Fruit fly (Drosophila melanogaster): ENCODE results near the gene del.

del gene

dm6 chr2L:21168295-21169159, 20.2 kb upstream of the del start, which contains the start of the genes mAcon1, CG43345 and CG43346 (continued):
- TF ChIP-seq CG9817 (tag; optimal IDR thresholded peaks at IDR 0.05) = peak; percentile 79
- TF ChIP-seq gsb-n (tag; optimal IDR thresholded peaks at IDR 0.05) = no peak
- no peak; the same call in 1 of the 2 replicates for TF ChIP-seq GATAe (GFP tag; conservative IDR thresholded peaks at IDR 0.05)
- TF ChIP-seq CG16863 (GFP tag; optimal IDR thresholded peaks at IDR 0.05) = peak; percentile 81
- TF ChIP-seq vnd (GFP tag; IDR thresholded peaks at IDR 0.05; ENCODE audit: partially characterized antibody) = no peak
- peak; percentile 70 for TF ChIP-seq CG12744 (GFP tag; optimal IDR thresholded peaks at IDR 0.05)
- peak; percentile 68 for TF ChIP-seq vfl (GFP tag; optimal IDR thresholded peaks at IDR 0.05)
- TF ChIP-seq CG6765 (GFP tag; optimal IDR thresholded peaks at IDR 0.05) = peak; percentile 27
- peak; percentile 76 for TF ChIP-seq MBD-R2 (GFP tag; IDR thresholded peaks at IDR 0.05)
- peak; percentile 69 for TF ChIP-seq twi (tag; optimal IDR thresholded peaks at IDR 0.05)
- TF ChIP-seq odd (GFP tag; optimal IDR thresholded peaks at IDR 0.05) = no peak
- TF ChIP-seq Dfd (GFP tag; optimal IDR thresholded peaks at IDR 0.05) = no peak
- peak; percentile 89 for TF ChIP-seq CG34376 (GFP tag; optimal IDR thresholded peaks at IDR 0.05)
- TF ChIP-seq gt (GFP tag; IDR thresholded peaks at IDR 0.05) = no peak
- peak; percentile 84 for TF ChIP-seq CG9932 (GFP tag; IDR thresholded peaks at IDR 0.05)
- peak; percentile 84 for TF ChIP-seq her (GFP tag; optimal IDR thresholded peaks at IDR 0.05)
- TF ChIP-seq HLH3B (GFP tag; IDR thresholded peaks at IDR 0.05) = peak; percentile 46; the same call in 1 of the 2 replicates
- TF ChIP-seq run (tag; optimal IDR thresholded peaks at IDR 0.05) = no peak
- peak; percentile 26 for TF ChIP-seq CG14965 (GFP tag; optimal IDR thresholded peaks at IDR 0.05; ENCODE audit: borderline replicate concordance)
- peak; percentile 27; the same call in 1 of the 2 replicates for TF ChIP-seq vvl (GFP tag; IDR thresholded peaks at IDR 0.05)
- TF ChIP-seq CG32767 (GFP tag; IDR thresholded peaks at IDR 0.05) = peak; percentile 47; the same call in 1 of the 2 replicates
- no peak for TF ChIP-seq Opbp (GFP tag; IDR thresholded peaks at IDR 0.05; ENCODE audit: partially characterized antibody)
- TF ChIP-seq CG1529 (GFP tag; optimal IDR thresholded peaks at IDR 0.05) = peak; percentile 57
- peak; percentile 76 for TF ChIP-seq slp2 (GFP tag; optimal IDR thresholded peaks at IDR 0.05)
- TF ChIP-seq kni (GFP tag; optimal IDR thresholded peaks at IDR 0.05) = peak; percentile 79
- peak; percentile 69 for TF ChIP-seq CG7987 (GFP tag; optimal IDR thresholded peaks at IDR 0.05)
- TF ChIP-seq Camta (GFP tag; optimal IDR thresholded peaks at IDR 0.05) = peak; percentile 75
- TF ChIP-seq Med (GFP tag) = peak; percentile 98
- TF ChIP-seq da (GFP tag; optimal IDR thresholded peaks at IDR 0.05) = peak; percentile 37
- 0 out of 2 replicates have a peak, but pooled peaks have one; percentile 45 for TF ChIP-seq CG17328 (GFP tag; IDR thresholded peaks at IDR 0.05)
- peak; percentile 80 for TF ChIP-seq NC2β (GFP tag; optimal IDR thresholded peaks at IDR 0.05)
- TF ChIP-seq ERR (GFP tag; optimal IDR thresholded peaks at IDR 0.05) = peak; percentile 82
- no peak for TF ChIP-seq CG2875 (GFP tag; optimal IDR thresholded peaks at IDR 0.05)
- peak; percentile 60 for TF ChIP-seq sisA (GFP tag; IDR thresholded peaks at IDR 0.05)
- TF ChIP-seq Bgb (GFP tag; IDR thresholded peaks at IDR 0.05; ENCODE audit: partially characterized antibody) = 0 out of 2 replicates have a peak, but pooled peaks have one; percentile 10
- TF ChIP-seq wek (GFP tag; optimal IDR thresholded peaks at IDR 0.05) = no peak
- no peak for TF ChIP-seq CG3726 (GFP tag; IDR thresholded peaks at IDR 0.05)
- TF ChIP-seq CG3163 (GFP tag; optimal IDR thresholded peaks at IDR 0.05) = peak; percentile 78
- TF ChIP-seq CG30020 (tag; optimal IDR thresholded peaks at IDR 0.05) = peak; percentile 69
- no peak for TF ChIP-seq CG8388 (GFP tag; optimal IDR thresholded peaks at IDR 0.05)
- TF ChIP-seq CG13624 (GFP tag; optimal IDR thresholded peaks at IDR 0.05) = peak; percentile 91
- TF ChIP-seq Bdp1 (GFP tag; optimal IDR thresholded peaks at IDR 0.05) = peak; percentile 86
- peak; percentile 70 for TF ChIP-seq CG1647 (GFP tag; optimal IDR thresholded peaks at IDR 0.05)
- TF ChIP-seq slou (GFP tag; optimal IDR thresholded peaks at IDR 0.05) = peak; percentile 70
- TF ChIP-seq B-H1 (GFP tag; IDR thresholded peaks at IDR 0.05) = peak; percentile 41; the same call in 1 of the 3 replicates
- TF ChIP-seq BEAF-32 (GFP tag; optimal IDR thresholded peaks at IDR 0.05) = peak; percentile 48
- no peak for TF ChIP-seq mld (GFP tag; IDR thresholded peaks at IDR 0.05; ENCODE audit: partially characterized antibody)
- peak; percentile 8 for TF ChIP-seq CG7271 (tag; optimal IDR thresholded peaks at IDR 0.05)
